Worm (Caenorhabditis elegans) whole organism, L4/young adult: ENCODE measurements around the gene pgp-12.
A peak's percentile ranks its signal among the peaks of the same experiment; 100 is the strongest.

ENCODE experiments used
- W03F9.2 ChIP-seq: fragments of 150-350 bp; optimal IDR thresholded peaks from 2 replicates; lab custom pipeline; 2014; ENCODE audit warnings: missing biosample characterization, missing genetic modification characterization
- him-1 ChIP-seq: sonication (generic microtip); optimal IDR thresholded peaks from 2 replicates; lab custom pipeline; 2016; ENCODE audit warnings: missing genotype, missing genetic modification reagents, missing genetic modification characterization, missing compliant biosample characterization

DNA sequence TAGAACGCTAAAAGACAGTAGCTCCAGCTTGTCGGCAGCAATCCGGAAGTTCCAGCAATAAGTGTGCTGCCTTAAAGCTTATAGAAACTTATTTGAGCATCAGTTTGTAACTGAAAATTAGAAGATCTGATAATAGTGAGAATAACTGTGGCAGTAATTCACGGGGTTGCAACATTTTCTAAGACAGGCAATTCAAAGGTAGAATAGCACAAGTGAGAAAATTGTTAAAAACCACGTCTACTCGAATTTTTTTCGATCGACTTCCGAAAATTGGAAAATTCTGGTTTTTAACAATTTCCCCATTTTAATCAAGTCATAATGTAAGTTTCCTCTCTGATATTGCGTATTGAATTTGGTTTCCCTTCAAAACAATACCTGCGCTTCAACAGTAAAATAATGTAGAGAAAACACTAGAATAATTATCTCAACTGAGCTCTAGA is 38.4 kb upstream of the pgp-12 start:
- TF ChIP-seq him-1 (peak; percentile 13), W03F9.2 (tag; lab: Kevin White, UChicago) (no peak)
